Fruit fly (Drosophila melanogaster): Measurements from ENCODE around the gene Pif1A.

The Pif1A gene

DNA sequence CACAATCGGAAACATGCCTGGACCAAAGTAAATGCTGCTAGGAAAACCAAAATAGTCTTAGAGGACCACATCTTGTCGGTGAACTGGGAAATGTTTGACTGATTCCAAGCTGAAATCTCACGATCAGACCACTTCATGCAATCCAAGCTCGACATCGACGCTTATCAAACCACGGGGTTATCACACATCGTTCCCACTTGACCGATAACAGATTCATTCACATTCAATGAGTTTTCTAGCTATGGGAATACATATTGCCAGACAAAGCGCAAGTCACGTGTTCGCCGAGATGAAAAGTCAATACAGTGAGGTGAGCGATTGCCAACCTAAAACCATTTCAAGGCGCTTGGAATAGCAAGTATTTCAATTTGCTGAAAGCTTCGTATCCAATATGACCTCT, 8.7 kb upstream of the Pif1A start:
- TF ChIP-seq CG14711 (tag; optimal IDR thresholded peaks at IDR 0.05) (no peak), CG5204 (GFP tag; optimal IDR thresholded peaks at IDR 0.05) (no peak), cnc (optimal IDR thresholded peaks at IDR 0.05) (no peak), Mnt (GFP tag; optimal IDR thresholded peaks at IDR 0.05) (peak; percentile 17), kay (GFP tag; ENCODE audit: borderline replicate concordance) (no peak), tj (GFP tag; optimal IDR thresholded peaks at IDR 0.05) (no peak), cic (GFP tag; optimal IDR thresholded peaks at IDR 0.05) (peak; percentile 94), CG1620 (GFP tag; optimal IDR thresholded peaks at IDR 0.05) (no peak), Hr96 (GFP tag; optimal IDR thresholded peaks at IDR 0.05) (no peak)

DNA sequence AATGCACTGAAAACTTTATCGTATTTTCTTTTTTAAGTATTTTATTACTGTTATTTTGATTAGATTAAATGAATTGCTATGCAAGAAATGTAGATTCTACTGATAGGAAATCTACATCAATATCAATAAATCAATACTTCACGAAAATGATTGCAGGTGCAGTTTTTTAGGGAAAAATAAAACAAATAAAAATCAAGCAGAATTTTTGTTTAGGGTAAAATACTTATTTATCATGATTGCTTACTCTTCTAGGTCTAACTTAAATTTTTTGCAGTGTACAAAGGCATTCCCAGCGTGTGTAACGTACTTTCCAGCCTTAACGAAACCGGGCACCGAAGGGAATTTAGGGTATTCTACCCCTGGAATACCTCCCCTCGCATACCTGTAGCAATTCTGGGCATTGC, 7.5 kb upstream of the Pif1A start:
- TF ChIP-seq CG33017 (tag; optimal IDR thresholded peaks at IDR 0.05) (peak; percentile 6), tj (GFP tag; optimal IDR thresholded peaks at IDR 0.05) (no peak), CG11617 (GFP tag; optimal IDR thresholded peaks at IDR 0.05) (no peak), CG7045 (GFP tag; optimal IDR thresholded peaks at IDR 0.05) (no peak)

DNA sequence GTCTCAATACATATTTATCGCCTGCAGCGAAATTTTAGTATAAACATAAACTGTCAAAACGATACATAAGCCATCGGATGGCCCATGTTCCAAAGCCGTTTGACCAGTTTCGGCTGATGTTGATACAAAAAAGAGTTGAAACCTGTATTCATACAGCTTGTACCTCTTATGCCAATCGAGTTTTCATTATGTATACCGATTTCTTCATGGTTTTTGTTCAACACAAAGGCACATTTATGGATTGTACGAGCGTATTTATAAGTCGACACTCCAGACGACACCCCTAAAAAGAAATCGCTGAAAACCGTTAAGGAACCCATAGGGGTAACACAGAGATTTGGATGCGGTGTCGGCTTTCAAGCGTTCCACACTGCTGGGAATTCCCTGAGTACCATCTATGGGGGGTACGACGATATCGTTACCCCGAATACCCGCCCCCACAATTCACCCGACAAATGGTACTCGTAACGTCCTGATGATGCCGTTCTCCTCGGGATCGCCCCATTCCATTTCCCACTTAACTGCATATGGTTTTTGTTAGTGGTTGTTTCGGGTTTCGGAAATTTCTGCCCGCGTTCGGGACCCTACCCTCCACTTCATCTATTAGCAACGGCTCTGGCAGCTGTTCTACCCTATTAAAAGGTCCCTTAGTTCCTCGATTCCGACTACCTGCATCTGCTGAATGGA, 7.0 kb upstream of the Pif1A start:
- TF ChIP-seq bab1 (GFP tag; optimal IDR thresholded peaks at IDR 0.05) (no peak), Clk (GFP tag; optimal IDR thresholded peaks at IDR 0.05) (no peak), ovo (GFP tag; optimal IDR thresholded peaks at IDR 0.05) (no peak), CG7101 (tag; optimal IDR thresholded peaks at IDR 0.05) (no peak), Crg-1 (GFP tag; optimal IDR thresholded peaks at IDR 0.05) (no peak), CG14711 (tag; optimal IDR thresholded peaks at IDR 0.05) (no peak), CG12768 (GFP tag; optimal IDR thresholded peaks at IDR 0.05) (no peak), Mnt (GFP tag; optimal IDR thresholded peaks at IDR 0.05) (no peak), pad (GFP tag; optimal IDR thresholded peaks at IDR 0.05) (no peak), CG33017 (tag; optimal IDR thresholded peaks at IDR 0.05) (no peak), cnc (optimal IDR thresholded peaks at IDR 0.05) (no peak), kay (GFP tag; ENCODE audit: borderline replicate concordance) (no peak), CG7045 (GFP tag; optimal IDR thresholded peaks at IDR 0.05) (no peak), CG11617 (GFP tag; optimal IDR thresholded peaks at IDR 0.05) (no peak), toe (GFP tag; optimal IDR thresholded peaks at IDR 0.05) (no peak), Hr96 (GFP tag; optimal IDR thresholded peaks at IDR 0.05) (no peak)

DNA sequence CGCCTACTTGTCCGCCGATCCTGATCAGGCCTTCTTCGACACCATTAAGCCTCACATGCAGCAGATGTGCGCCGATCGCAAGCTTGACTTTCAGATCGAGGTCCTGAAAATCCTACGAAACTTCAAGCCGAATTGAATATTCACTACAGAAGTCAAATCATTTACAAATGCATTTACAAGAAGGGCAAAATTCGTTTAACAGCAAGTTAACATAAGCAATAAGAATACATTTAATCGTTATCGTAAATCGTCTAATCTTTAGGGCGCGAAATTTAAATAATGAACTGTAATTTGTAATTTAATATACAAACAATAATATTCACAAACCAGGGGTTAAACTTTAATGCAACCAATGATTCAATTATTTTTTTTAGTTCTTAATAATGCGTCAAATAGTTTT, 6.1 kb upstream of the Pif1A start:
- TF ChIP-seq CG11617 (GFP tag; optimal IDR thresholded peaks at IDR 0.05) (no peak), kay (GFP tag; ENCODE audit: borderline replicate concordance) (no peak), tj (GFP tag; optimal IDR thresholded peaks at IDR 0.05) (no peak), bab1 (GFP tag; optimal IDR thresholded peaks at IDR 0.05) (no peak), CG14711 (tag; optimal IDR thresholded peaks at IDR 0.05) (no peak), cnc (optimal IDR thresholded peaks at IDR 0.05) (no peak), CG5204 (GFP tag; optimal IDR thresholded peaks at IDR 0.05) (no peak), pad (GFP tag; optimal IDR thresholded peaks at IDR 0.05) (no peak), Crg-1 (GFP tag; optimal IDR thresholded peaks at IDR 0.05) (no peak), CG1620 (GFP tag; optimal IDR thresholded peaks at IDR 0.05) (no peak), CG7045 (GFP tag; optimal IDR thresholded peaks at IDR 0.05) (no peak), ovo (GFP tag; optimal IDR thresholded peaks at IDR 0.05) (no peak)

DNA sequence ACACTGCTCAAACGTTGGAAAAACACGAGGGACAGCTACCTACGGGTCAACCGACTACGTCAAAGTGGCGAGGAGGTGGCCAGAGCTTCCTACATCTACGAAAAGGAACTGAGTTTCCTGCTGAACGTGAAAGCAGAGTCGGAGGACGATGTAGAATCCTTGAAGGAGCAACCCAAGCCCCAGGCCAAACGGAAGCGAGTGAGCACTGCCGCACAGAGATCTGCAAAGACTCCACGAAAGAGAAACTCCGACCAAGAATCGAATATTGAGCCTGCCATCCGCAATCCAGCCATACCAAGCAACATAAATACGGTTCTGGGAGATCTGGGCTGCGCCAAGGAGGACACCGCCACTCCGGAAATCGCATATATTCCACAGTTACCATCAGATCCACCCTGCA, 5.7 kb upstream of the Pif1A start:
- TF ChIP-seq CG7101 (tag; optimal IDR thresholded peaks at IDR 0.05) (no peak), CG11617 (GFP tag; optimal IDR thresholded peaks at IDR 0.05) (no peak), cic (GFP tag; optimal IDR thresholded peaks at IDR 0.05) (no peak), Crg-1 (GFP tag; optimal IDR thresholded peaks at IDR 0.05) (no peak), tj (GFP tag; optimal IDR thresholded peaks at IDR 0.05) (no peak), kay (GFP tag; ENCODE audit: borderline replicate concordance) (no peak), CG7045 (GFP tag; optimal IDR thresholded peaks at IDR 0.05) (no peak), CG33017 (tag; optimal IDR thresholded peaks at IDR 0.05) (no peak), bab1 (GFP tag; optimal IDR thresholded peaks at IDR 0.05) (no peak), cnc (optimal IDR thresholded peaks at IDR 0.05) (no peak), ovo (GFP tag; optimal IDR thresholded peaks at IDR 0.05) (no peak), pad (GFP tag; optimal IDR thresholded peaks at IDR 0.05) (no peak), CG5204 (GFP tag; optimal IDR thresholded peaks at IDR 0.05) (no peak), Hr96 (GFP tag; optimal IDR thresholded peaks at IDR 0.05) (no peak), toe (GFP tag; optimal IDR thresholded peaks at IDR 0.05) (no peak), CG14711 (tag; optimal IDR thresholded peaks at IDR 0.05) (no peak), Mnt (GFP tag; optimal IDR thresholded peaks at IDR 0.05) (no peak), CG12768 (GFP tag; optimal IDR thresholded peaks at IDR 0.05) (no peak), CG1620 (GFP tag; optimal IDR thresholded peaks at IDR 0.05) (no peak)

DNA sequence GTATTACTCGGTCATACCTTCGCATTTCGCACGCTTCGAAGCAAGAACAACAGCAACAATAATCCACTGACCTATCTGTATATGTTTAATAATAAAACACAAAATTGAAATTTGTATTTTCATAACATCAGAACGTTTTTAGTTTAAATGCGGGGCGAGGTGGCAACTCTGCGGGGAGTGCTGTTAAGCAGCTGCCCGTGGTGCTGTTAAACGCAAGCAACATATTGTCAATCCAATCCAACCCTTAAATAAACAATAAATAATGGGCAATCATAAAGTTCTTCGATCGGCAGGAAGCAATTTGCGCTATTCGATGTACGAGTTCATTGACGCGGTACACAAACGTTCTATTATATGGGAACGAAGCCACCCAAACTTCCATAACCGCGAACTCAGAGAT, 5.1 kb upstream of the Pif1A start, which contains the start of gene hng2:
TSS of gene hng2 (plus strand) at position 219 of the 400 bp plus-strand sequence.
- TF ChIP-seq CG1620 (GFP tag; optimal IDR thresholded peaks at IDR 0.05) (no peak), bab1 (GFP tag; optimal IDR thresholded peaks at IDR 0.05) (no peak), pad (GFP tag; optimal IDR thresholded peaks at IDR 0.05) (no peak), cic (GFP tag; optimal IDR thresholded peaks at IDR 0.05) (no peak)

DNA sequence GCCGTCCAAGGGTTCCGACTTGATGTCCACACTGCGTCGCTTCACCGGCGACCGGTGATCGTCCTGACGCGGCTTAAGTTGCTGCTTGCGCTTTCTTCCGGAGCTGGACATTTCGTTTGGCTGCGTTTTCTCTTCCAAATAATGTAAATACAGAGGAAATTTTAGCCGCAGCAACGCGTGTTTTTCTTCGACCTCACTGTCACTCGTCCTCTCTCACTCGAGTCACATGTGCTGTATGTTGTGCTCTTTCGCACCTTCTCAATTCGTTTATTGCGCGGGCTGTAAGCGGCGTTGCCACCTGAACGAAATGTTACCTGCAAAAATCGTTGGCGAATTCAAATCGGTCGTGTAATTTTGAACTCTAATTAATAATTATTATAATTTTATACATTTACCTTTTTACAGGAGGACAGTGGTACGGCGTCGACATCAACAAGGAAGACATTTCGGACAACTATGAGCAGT, 4.4 kb upstream of the Pif1A start, which contains the start of gene CG9839:
TSS of gene CG9839 (minus strand) at position 415 of the 465 bp plus-strand sequence.
- TF ChIP-seq CG11617 (GFP tag; optimal IDR thresholded peaks at IDR 0.05), result no peak
- peak; percentile 23 for TF ChIP-seq Mnt (GFP tag; optimal IDR thresholded peaks at IDR 0.05)

All from whole organism, adult.